Fruit fly (Drosophila melanogaster) whole organism, wandering third instar larva: Measurements from ENCODE around the gene Or9a.

Source experiments
- CrebA ChIP-seq: fragments of 200-800 bp; sonication (Bioruptor generic); optimal IDR thresholded peaks from 2 replicates; lab custom pipeline; 2016; ENCODE audit warnings: missing biosample characterization, mild to moderate bottlenecking, missing genetic modification characterization, borderline replicate concordance
- Dfd ChIP-seq: fragments of >200 bp; optimal IDR thresholded peaks from 2 replicates; lab custom pipeline; 2017; ENCODE audit warnings: missing biosample characterization, missing genetic modification characterization
- Mio ChIP-seq: sonication (Bioruptor generic); optimal IDR thresholded peaks from 2 replicates; lab custom pipeline; 2016; ENCODE audit warnings: missing biosample characterization, missing genetic modification characterization
- OdsH ChIP-seq: fragments of 200-800 bp; sonication (Bioruptor generic); optimal IDR thresholded peaks from 2 replicates; lab custom pipeline; 2016; ENCODE audit warnings: missing biosample characterization, mild to moderate bottlenecking, missing genetic modification characterization
- ey ChIP-seq: fragments of 200-800 bp; sonication (Bioruptor generic); optimal IDR thresholded peaks from 2 replicates; lab custom pipeline; 2016; ENCODE audit warnings: missing biosample characterization, missing genetic modification characterization
- lola ChIP-seq: fragments of >200 bp; optimal IDR thresholded peaks from 2 replicates; lab custom pipeline; 2017; ENCODE audit warnings: missing biosample characterization, missing genetic modification characterization
- psq ChIP-seq: fragments of 200-800 bp; sonication (Bioruptor generic); optimal IDR thresholded peaks from 3 replicates; lab custom pipeline; 2017; ENCODE audit warnings: missing biosample characterization, mild to moderate bottlenecking, missing genetic modification characterization, moderate library complexity
- sage ChIP-seq: fragments of 200-800 bp; sonication (Bioruptor generic); optimal IDR thresholded peaks from 2 replicates; lab custom pipeline; 2016; ENCODE audit warnings: missing biosample characterization, mild to moderate bottlenecking, missing genetic modification characterization
- usp ChIP-seq: fragments of >200 bp; optimal IDR thresholded peaks from 2 replicates; lab custom pipeline; 2017; ENCODE audit warnings: missing biosample characterization, missing genetic modification characterization

DNA sequence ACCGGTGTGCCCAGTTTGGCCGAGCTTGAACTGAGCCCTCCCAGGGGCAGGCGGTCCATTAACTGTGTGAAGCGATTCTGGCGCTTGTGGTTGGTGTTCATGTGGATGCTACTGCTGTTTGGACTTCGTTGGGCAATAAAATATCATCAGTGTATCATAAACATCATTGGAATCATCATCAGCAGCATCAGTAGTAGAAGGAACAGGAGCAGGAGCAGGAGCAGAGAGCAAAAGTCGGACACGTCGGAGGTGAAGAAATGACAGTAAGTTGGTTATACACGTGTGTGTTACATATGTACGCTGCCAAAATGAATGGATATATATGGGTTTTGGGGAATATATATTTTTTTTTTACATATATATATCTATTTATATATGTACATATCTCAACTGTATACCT, 26.8 kb downstream of the Or9a start, which contains the start of gene CG12640:
- TF ChIP-seq Mio, result no peak
- no peak for TF ChIP-seq usp (GFP tag; lab: Kevin White, UChicago)
- TF ChIP-seq OdsH (GFP tag; lab: Kevin White, UChicago), result no peak
- TF ChIP-seq ey (GFP tag; lab: Kevin White, UChicago), result no peak
- TF ChIP-seq psq, result no peak
- TF ChIP-seq Dfd (GFP tag; lab: Kevin White, UChicago), result no peak
- no peak for TF ChIP-seq CrebA (GFP tag; lab: Kevin White, UChicago)
- no peak for TF ChIP-seq sage
- TF ChIP-seq lola (GFP tag; lab: Kevin White, UChicago), result no peak
